Worm (Caenorhabditis elegans) whole organism, L3 larva: Measurements from ENCODE around the gene M01H9.10.

Experiments used
- nhr-77 ChIP-seq: fragments of 150-350 bp; optimal IDR thresholded peaks from 2 replicates; lab custom pipeline; 2014; ENCODE audit warnings: missing biosample characterization, missing genetic modification characterization
- zag-1 ChIP-seq: fragments of 150-350 bp; optimal IDR thresholded peaks from 2 replicates; lab custom pipeline; 2014; ENCODE audit warnings: missing biosample characterization, missing genetic modification characterization

DNA sequence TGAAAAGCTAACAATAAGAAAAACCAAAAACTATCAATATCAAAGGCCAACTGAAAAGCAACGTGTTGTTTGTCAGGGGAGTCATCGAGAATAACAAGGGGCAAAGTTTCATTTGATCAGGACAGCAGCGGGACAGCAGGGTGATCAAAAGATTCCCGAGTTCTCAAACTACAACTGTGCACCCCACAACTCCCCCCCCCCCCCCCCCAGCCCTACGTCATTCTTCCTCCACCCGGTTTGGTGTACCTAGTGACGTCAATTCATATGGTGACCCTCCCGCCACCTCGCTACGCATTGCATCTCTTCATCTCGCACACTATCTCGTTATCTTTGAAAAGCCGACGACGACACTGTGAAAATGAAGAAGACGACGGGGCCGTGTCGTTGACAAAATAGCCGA, 6.2 kb downstream of the M01H9.10 start:
- no peak for TF ChIP-seq nhr-77
- no peak for TF ChIP-seq zag-1 (tag; lab: Kevin White, UChicago)
